Worm (Caenorhabditis elegans) whole organism, L4 larva: ENCODE results near the gene pst-2.

Source experiments
- D1046.2 ChIP-seq: fragments of 200-800 bp; sonication (Bioruptor generic); IDR thresholded peaks from 2 replicates; pipeline ENCODE4 v1.3.6; 2022; ENCODE audit warnings: missing genetic modification characterization, missing compliant biosample characterization
- F37D6.2 ChIP-seq: sonication (generic microtip); optimal IDR thresholded peaks from 2 replicates; lab custom pipeline; 2016; ENCODE audit warnings: mild to moderate bottlenecking, missing genetic modification characterization, missing compliant biosample characterization
- F44E2.7 ChIP-seq: fragments of 200-800 bp; sonication (Bioruptor generic); IDR thresholded peaks from 2 replicates; pipeline ENCODE4 v2.1.2; 2022; ENCODE audit warnings: missing genetic modification characterization, missing compliant biosample characterization
- F49E8.2 ChIP-seq: sonication (generic microtip); optimal IDR thresholded peaks from 2 replicates; lab custom pipeline; 2016; ENCODE audit warnings: missing compliant biosample characterization, mild to moderate bottlenecking, missing genetic modification characterization, borderline replicate concordance
- R02D3.7 ChIP-seq: fragments of 150-350 bp; sonication (generic microtip); optimal IDR thresholded peaks from 3 replicates; lab custom pipeline; 2014; ENCODE audit warnings: missing biosample characterization, missing genetic modification characterization
- T26A8.4 ChIP-seq: fragments of 200-800 bp; sonication (Bioruptor generic); IDR thresholded peaks from 2 replicates; pipeline ENCODE4 v1.3.6; 2022; ENCODE audit warnings: missing genetic modification characterization, missing compliant biosample characterization
- Y105C5A.15 ChIP-seq: fragments of 200-800 bp; sonication (Bioruptor generic); IDR thresholded peaks from 2 replicates; pipeline ENCODE4 v1.3.6; 2022; ENCODE audit warnings: missing genetic modification characterization, missing compliant biosample characterization
- Y48G9A.11 ChIP-seq: fragments of 200-800 bp; sonication (Bioruptor generic); IDR thresholded peaks from 2 replicates; pipeline ENCODE4 v1.3.6; 2022; ENCODE audit warnings: missing genetic modification reagents, missing genetic modification characterization, missing compliant biosample characterization
- aha-1 ChIP-seq: fragments of 150-350 bp; peaks from one replicate; lab custom pipeline; 2014; ENCODE audit warnings: missing biosample characterization, missing genetic modification characterization
- ama-1 ChIP-seq: fragments of 150-350 bp; optimal IDR thresholded peaks from 2 replicates; lab custom pipeline; 2014; ENCODE audit warnings: inconsistent platforms, mixed read lengths
- arid-1 ChIP-seq: fragments of 200-800 bp; sonication (Bioruptor generic); conservative IDR thresholded peaks from 2 replicates; pipeline ENCODE4 v1.3.6; 2022; ENCODE audit warnings: missing genetic modification reagents, missing genetic modification characterization, missing compliant biosample characterization
- attf-4 ChIP-seq: sonication (generic microtip); optimal IDR thresholded peaks from 3 replicates; lab custom pipeline; 2017; ENCODE audit warnings: missing biosample characterization, missing genetic modification characterization
- ceh-62 ChIP-seq: sonication (generic microtip); optimal IDR thresholded peaks from 2 replicates; lab custom pipeline; 2017; ENCODE audit warnings: missing biosample characterization, missing genetic modification characterization
- ceh-82 ChIP-seq: sonication (generic microtip); optimal IDR thresholded peaks from 2 replicates; lab custom pipeline; 2017; ENCODE audit warnings: missing biosample characterization, missing genetic modification characterization
- ces-1 ChIP-seq: fragments of 150-350 bp; sonication (generic microtip); optimal IDR thresholded peaks from 4 replicates; lab custom pipeline; 2014; ENCODE audit warnings: missing biosample characterization, missing genetic modification reagents, missing genetic modification characterization
- ctbp-1 ChIP-seq: fragments of 200-800 bp; sonication (Bioruptor generic); IDR thresholded peaks from 2 replicates; pipeline ENCODE4 v1.3.6; 2022; ENCODE audit warnings: missing genetic modification reagents, missing genetic modification characterization, missing compliant biosample characterization
- dmd-8 ChIP-seq: fragments of 200-800 bp; sonication (Bioruptor generic); IDR thresholded peaks from 2 replicates; pipeline ENCODE4 v1.3.6; 2022; ENCODE audit warnings: missing genetic modification characterization, missing compliant biosample characterization
- dpl-1 ChIP-seq: fragments of 150-350 bp; optimal IDR thresholded peaks from 2 replicates; lab custom pipeline; 2014; ENCODE audit warnings: missing biosample characterization, missing genetic modification reagents, missing genetic modification characterization
- duxl-1 ChIP-seq: sonication (generic microtip); optimal IDR thresholded peaks from 2 replicates; lab custom pipeline; 2016; ENCODE audit warnings: mild to moderate bottlenecking, missing genetic modification characterization, moderate library complexity, missing compliant biosample characterization; ENCODE audit not compliant: poor library complexity
- dve-1 ChIP-seq: sonication (generic microtip); optimal IDR thresholded peaks from 2 replicates; lab custom pipeline; 2017; ENCODE audit warnings: antibody characterized with exemption, mild to moderate bottlenecking, missing genetic modification characterization, missing compliant biosample characterization; ENCODE audit not compliant: insufficient read depth
- fos-1 ChIP-seq: fragments of 150-350 bp; optimal IDR thresholded peaks from 2 replicates; lab custom pipeline; 2014; ENCODE audit warnings: missing biosample characterization, missing genetic modification characterization
- gei-8 ChIP-seq: fragments of 200-800 bp; sonication (Bioruptor generic); optimal IDR thresholded peaks from 2 replicates; lab custom pipeline; 2018; ENCODE audit warnings: mild to moderate bottlenecking, missing genetic modification characterization, missing compliant biosample characterization
- hlh-11 ChIP-seq: fragments of 200-800 bp; sonication (Bioruptor generic); optimal IDR thresholded peaks from 2 replicates; lab custom pipeline; 2018; ENCODE audit warnings: mild to moderate bottlenecking, missing genetic modification characterization, missing compliant biosample characterization
- hmg-1.1 ChIP-seq: fragments of 200-800 bp; sonication (Bioruptor generic); IDR thresholded peaks from 2 replicates; pipeline ENCODE4 v1.3.6; 2022; ENCODE audit warnings: missing genetic modification reagents, missing genetic modification characterization, missing compliant biosample characterization
- jun-1 ChIP-seq: fragments of 150-350 bp; optimal IDR thresholded peaks from 2 replicates; lab custom pipeline; 2014; ENCODE audit warnings: missing biosample characterization, missing genetic modification reagents, missing genetic modification characterization
- lim-7 ChIP-seq: fragments of 200-800 bp; sonication (Bioruptor generic); IDR thresholded peaks from 2 replicates; pipeline ENCODE4 v1.3.6; 2022; ENCODE audit warnings: missing genetic modification characterization, missing compliant biosample characterization
- lin-38 ChIP-seq: fragments of 200-800 bp; sonication (Bioruptor generic); IDR thresholded peaks from 2 replicates; pipeline ENCODE4 v1.3.6; 2022; ENCODE audit warnings: missing genetic modification reagents, missing genetic modification characterization, missing compliant biosample characterization
- lir-3 ChIP-seq: sonication (generic microtip); optimal IDR thresholded peaks from 2 replicates; lab custom pipeline; 2016; ENCODE audit warnings: mild to moderate bottlenecking, missing genetic modification characterization, missing compliant biosample characterization
- madf-5 ChIP-seq, 2 experiments: fragments of 200-800 bp; sonication (Bioruptor generic); IDR thresholded peaks; 2 replicates each; pipeline ENCODE4 v1.3.6; 2022; ENCODE audit warnings: missing compliant biosample characterization in 2 of 2, missing genetic modification characterization in 2 of 2
- mdt-29 ChIP-seq: fragments of 200-800 bp; sonication (Bioruptor generic); IDR thresholded peaks from 2 replicates; pipeline ENCODE4 v1.3.6; 2022; ENCODE audit warnings: missing genetic modification reagents, missing genetic modification characterization, missing compliant biosample characterization
- mxl-3 ChIP-seq: fragments of 200-800 bp; sonication (Bioruptor generic); optimal IDR thresholded peaks from 2 replicates; lab custom pipeline; 2018; ENCODE audit warnings: mild to moderate bottlenecking, missing genetic modification characterization, missing compliant biosample characterization
- nhr-25 ChIP-seq: sonication (generic microtip); optimal IDR thresholded peaks from 2 replicates; lab custom pipeline; 2017; ENCODE audit warnings: missing genetic modification characterization, mild to moderate bottlenecking, missing compliant biosample characterization, antibody characterized with exemption, moderate library complexity, borderline replicate concordance; ENCODE audit not compliant: insufficient read depth
- nhr-28 ChIP-seq: fragments of 150-350 bp; optimal IDR thresholded peaks from 2 replicates; lab custom pipeline; 2014; ENCODE audit warnings: missing biosample characterization, missing genetic modification characterization
- nhr-48 ChIP-seq: sonication (generic microtip); optimal IDR thresholded peaks from 2 replicates; lab custom pipeline; 2016; ENCODE audit warnings: mild to moderate bottlenecking, missing genetic modification characterization, missing compliant biosample characterization
- nhr-76 ChIP-seq: fragments of 150-350 bp; optimal IDR thresholded peaks from 2 replicates; lab custom pipeline; 2014; ENCODE audit warnings: missing biosample characterization, missing genetic modification characterization
- nhr-77 ChIP-seq: fragments of 150-350 bp; optimal IDR thresholded peaks from 2 replicates; lab custom pipeline; 2014; ENCODE audit warnings: missing biosample characterization, missing genetic modification characterization
- rbr-2 ChIP-seq: sonication (generic microtip); optimal IDR thresholded peaks from 2 replicates; lab custom pipeline; 2016; ENCODE audit warnings: missing genotype, missing genetic modification characterization, missing compliant biosample characterization
- set-16 ChIP-seq: fragments of 200-800 bp; sonication (Bioruptor generic); IDR thresholded peaks from 2 replicates; pipeline ENCODE4 v1.3.6; 2022; ENCODE audit warnings: missing genetic modification reagents, missing genetic modification characterization, missing compliant biosample characterization
- skn-1 ChIP-seq: fragments of 150-350 bp; optimal IDR thresholded peaks from 2 replicates; lab custom pipeline; 2014; ENCODE audit warnings: missing biosample characterization, missing genetic modification characterization
- snpc-1.2 ChIP-seq: fragments of 200-800 bp; sonication (Bioruptor generic); IDR thresholded peaks from 2 replicates; pipeline ENCODE4 v1.3.6; 2022; ENCODE audit warnings: missing genetic modification reagents, missing genetic modification characterization, missing compliant biosample characterization
- spr-3 ChIP-seq: fragments of 200-800 bp; sonication (Bioruptor generic); optimal IDR thresholded peaks from 2 replicates; lab custom pipeline; 2018; ENCODE audit warnings: mild to moderate bottlenecking, missing genetic modification characterization, missing compliant biosample characterization
- tag-97 ChIP-seq: fragments of 200-800 bp; sonication (Bioruptor generic); IDR thresholded peaks from 2 replicates; pipeline ENCODE4 v1.3.6; 2022; ENCODE audit warnings: missing genetic modification characterization, missing compliant biosample characterization
- tra-1 ChIP-seq: fragments of 200-800 bp; sonication (Bioruptor generic); IDR thresholded peaks from 2 replicates; pipeline ENCODE4 v1.3.6; 2022; ENCODE audit warnings: missing genetic modification reagents, missing genetic modification characterization, missing compliant biosample characterization
- unc-130 ChIP-seq: sonication (generic microtip); optimal IDR thresholded peaks from 2 replicates; lab custom pipeline; 2016; ENCODE audit warnings: missing genetic modification reagents, missing genetic modification characterization, missing compliant biosample characterization
- unc-62 ChIP-seq, 3 experiments: fragments of 150-350 bp in 1 of 3; sonication (generic microtip); optimal IDR thresholded peaks in 2 of 3; peaks in 1 of 3; 1 replicate in 1 of 3; 2 replicates in 2 of 3; lab custom pipeline; 2014 to 2017; ENCODE audit warnings: missing biosample characterization in 3 of 3, missing genetic modification characterization in 3 of 3, missing genetic modification reagents in 3 of 3, missing genotype in 1 of 3
- vab-7 ChIP-seq: fragments of 200-800 bp; sonication (Bioruptor generic); IDR thresholded peaks from 2 replicates; pipeline ENCODE4 v1.3.6; 2022; ENCODE audit warnings: missing genetic modification reagents, missing genetic modification characterization, missing compliant biosample characterization
- zfp-2 ChIP-seq: sonication (generic microtip); optimal IDR thresholded peaks from 2 replicates; lab custom pipeline; 2016; ENCODE audit warnings: mild to moderate bottlenecking, missing genetic modification characterization, missing compliant biosample characterization
- zfp-3 ChIP-seq: fragments of 200-800 bp; sonication (Bioruptor generic); conservative IDR thresholded peaks from 2 replicates; pipeline ENCODE4 v1.3.6; 2022; ENCODE audit warnings: missing genetic modification reagents, missing genetic modification characterization, missing compliant biosample characterization
- ztf-11 ChIP-seq: fragments of 150-350 bp; optimal IDR thresholded peaks from 2 replicates; lab custom pipeline; 2014; ENCODE audit warnings: missing biosample characterization, missing genetic modification characterization

Gene pst-2

ce11 chrIII:5705228-5705888 lies 25.1 kb downstream of the pst-2 start, which contains the start of gene swp-1:
Gene swp-1, minus strand, starts transcription at chrIII:5705525.
- TF ChIP-seq hlh-11: no peak
- no peak for TF ChIP-seq vab-7 (GFP tag; lab: Robert Waterston, UW)
- TF ChIP-seq aha-1: peak; percentile 59
- peak; percentile 5 for TF ChIP-seq unc-130
- TF ChIP-seq ctbp-1 (GFP tag; lab: Robert Waterston, UW): peak; percentile 35; the same call in 1 of the 2 replicates
- TF ChIP-seq R02D3.7 (tag; lab: Kevin White, UChicago): peak; percentile 20
- TF ChIP-seq F37D6.2 (tag; lab: Kevin White, UChicago): no peak
- peak; percentile 48; the same call in 1 of the 2 replicates for TF ChIP-seq snpc-1.2 (GFP tag; lab: Robert Waterston, UW)
- no peak for TF ChIP-seq set-16 (GFP tag; lab: Robert Waterston, UW)
- TF ChIP-seq D1046.2: no peak
- 0 out of 2 replicates have a peak, but pooled peaks have one; percentile 12 for TF ChIP-seq zfp-3 (GFP tag; lab: Robert Waterston, UW)
- TF ChIP-seq lin-38 (GFP tag; lab: Robert Waterston, UW): peak; percentile 48
- TF ChIP-seq jun-1: no peak
- TF ChIP-seq tag-97: no peak
- TF ChIP-seq dpl-1 (GFP tag; lab: Kevin White, UChicago): no peak
- TF ChIP-seq arid-1 (GFP tag; lab: Robert Waterston, UW): peak; percentile 70
- TF ChIP-seq Y48G9A.11 (GFP tag; lab: Robert Waterston, UW): peak; percentile 33; the same call in 1 of the 2 replicates
- TF ChIP-seq Y105C5A.15 (GFP tag; lab: Robert Waterston, UW): peak; percentile 3; the same call in 1 of the 2 replicates
- peak; percentile 70 for TF ChIP-seq F49E8.2 (tag; lab: Kevin White, UChicago)
- peak; percentile 51 for TF ChIP-seq ama-1 (lab: Kevin White, UChicago)
- 0 out of 2 replicates have a peak, but pooled peaks have one; percentile 6 for TF ChIP-seq lim-7 (GFP tag; lab: Robert Waterston, UW)
- peak in 1 of 2 experiments; percentile 72 for TF ChIP-seq unc-62 (GFP tag; optimal IDR thresholded peaks at IDR 0.05 in 1 of 2; lab: Kevin White, UChicago)
- no peak for TF ChIP-seq unc-62 (tag; optimal IDR thresholded peaks at IDR 0.05; lab: Kevin White, UChicago)
- TF ChIP-seq mxl-3 (GFP tag; lab: Kevin White, UChicago): no peak
- no peak for TF ChIP-seq attf-4 (tag; lab: Kevin White, UChicago)
- no peak for TF ChIP-seq zfp-2
- TF ChIP-seq dmd-8: 0 out of 2 replicates have a peak, but pooled peaks have one; percentile 19
- no peak for TF ChIP-seq skn-1 (tag; lab: Kevin White, UChicago)
- no peak for TF ChIP-seq nhr-48 (tag; lab: Kevin White, UChicago)

ce11 chrIII:5706077-5706627 lies 25.9 kb downstream of the pst-2 start, which contains the start of gene rpl-23:
Gene rpl-23, minus strand, starts transcription at chrIII:5706127.
- peak; percentile 63 for TF ChIP-seq ces-1
- no peak for TF ChIP-seq ztf-11 (tag; lab: Kevin White, UChicago)
- no peak for TF ChIP-seq ceh-82 (tag; lab: Kevin White, UChicago)
- peak; percentile 94 for TF ChIP-seq dve-1
- no peak for TF ChIP-seq duxl-1 (tag; lab: Kevin White, UChicago)
- TF ChIP-seq T26A8.4: peak; percentile 84
- TF ChIP-seq nhr-77 (tag; lab: Kevin White, UChicago): peak; percentile 96
- no peak for TF ChIP-seq D1046.2
- peak; percentile 35; the same call in 1 of the 2 replicates for TF ChIP-seq Y48G9A.11 (GFP tag; lab: Robert Waterston, UW)
- TF ChIP-seq hmg-1.1: peak; percentile 77
- peak; percentile 83 for TF ChIP-seq rbr-2 (tag; lab: Kevin White, UChicago)
- TF ChIP-seq gei-8 (GFP tag; lab: Kevin White, UChicago): no peak
- no peak for TF ChIP-seq fos-1
- TF ChIP-seq lin-38 (GFP tag; lab: Robert Waterston, UW): peak; percentile 85
- TF ChIP-seq ceh-62 (tag; lab: Kevin White, UChicago): no peak
- TF ChIP-seq nhr-28 (tag; lab: Kevin White, UChicago): peak; percentile 83
- peak; percentile 77 for TF ChIP-seq ama-1 (lab: Kevin White, UChicago)
- TF ChIP-seq mdt-29: no peak
- TF ChIP-seq madf-5 (GFP tag; IDR thresholded peaks at IDR 0.05; lab: Robert Waterston, UW): no peak
- no peak for TF ChIP-seq nhr-76
- no peak for TF ChIP-seq lir-3 (tag; lab: Kevin White, UChicago)
- peak; percentile 36 for TF ChIP-seq nhr-25
- TF ChIP-seq F44E2.7 (GFP tag; lab: Robert Waterston, UW): no peak
- no peak for TF ChIP-seq spr-3
- TF ChIP-seq tra-1 (GFP tag; lab: Robert Waterston, UW): peak; percentile 65; the same call in 1 of the 2 replicates
